Fruit fly (Drosophila melanogaster) whole organism, wandering third instar larva: ENCODE data around the gene Sarm.

ENCODE experiments used
- Abd-B ChIP-seq: fragments of >200 bp; optimal IDR thresholded peaks from 2 replicates; lab custom pipeline; 2017; ENCODE audit warnings: missing biosample characterization, missing genetic modification characterization
- HLH106 ChIP-seq: fragments of 200-800 bp; optimal IDR thresholded peaks from 3 replicates; lab custom pipeline; 2019; ENCODE audit warnings: missing biosample characterization, mild to moderate bottlenecking, missing genetic modification characterization, moderate library complexity
- Hr78 ChIP-seq: fragments of >200 bp; optimal IDR thresholded peaks from 2 replicates; lab custom pipeline; 2017; ENCODE audit warnings: missing biosample characterization, missing genetic modification characterization
- Vsx2 ChIP-seq: fragments of 200-300, 225-300 bp; sonication (Bioruptor generic); optimal IDR thresholded peaks from 2 replicates; lab custom pipeline; 2018; ENCODE audit warnings: missing biosample characterization, missing genetic modification characterization; ENCODE audit not compliant: partially characterized antibody
- br ChIP-seq: fragments of 200-800 bp; sonication (Bioruptor generic); optimal IDR thresholded peaks from 2 replicates; lab custom pipeline; 2016; ENCODE audit warnings: missing biosample characterization, missing genetic modification characterization
- ey ChIP-seq: fragments of 200-800 bp; sonication (Bioruptor generic); optimal IDR thresholded peaks from 2 replicates; lab custom pipeline; 2016; ENCODE audit warnings: missing biosample characterization, missing genetic modification characterization
- h ChIP-seq: fragments of 200-800 bp; sonication (Bioruptor generic); optimal IDR thresholded peaks from 3 replicates; lab custom pipeline; 2016; ENCODE audit warnings: missing biosample characterization, mild to moderate bottlenecking, missing genetic modification characterization
- lola ChIP-seq: fragments of >200 bp; optimal IDR thresholded peaks from 2 replicates; lab custom pipeline; 2017; ENCODE audit warnings: missing biosample characterization, missing genetic modification characterization
- sage ChIP-seq: fragments of 200-800 bp; sonication (Bioruptor generic); optimal IDR thresholded peaks from 2 replicates; lab custom pipeline; 2016; ENCODE audit warnings: missing biosample characterization, mild to moderate bottlenecking, missing genetic modification characterization
- woc ChIP-seq: sonication (Bioruptor generic); optimal IDR thresholded peaks from 2 replicates; lab custom pipeline; 2016; ENCODE audit warnings: missing biosample characterization, mild to moderate bottlenecking, missing genetic modification characterization

dm6 chr3L:8091650-8092068 lies 28.0 kb downstream of the Sarm start, which contains the start of gene CG7565:
- peak; percentile 49 for TF ChIP-seq ey
- peak; percentile 10 for TF ChIP-seq sage (GFP tag; lab: Kevin White, UChicago)
- peak; percentile 20 for TF ChIP-seq woc
- TF ChIP-seq h (GFP tag; lab: Kevin White, UChicago): peak; percentile 72
- TF ChIP-seq Hr78 (GFP tag; lab: Kevin White, UChicago): no peak
- peak; percentile 58 for TF ChIP-seq br
- TF ChIP-seq Abd-B: no peak
- TF ChIP-seq lola (GFP tag; lab: Kevin White, UChicago): no peak
- no peak for TF ChIP-seq Vsx2 (GFP tag; lab: Kevin White, UChicago)
- TF ChIP-seq HLH106 (tag; lab: Kevin White, UChicago): peak; percentile 35
